Fruit fly (Drosophila melanogaster) whole organism: Measurements from ENCODE around the gene RunxA.
"Not testable (repeated sequence)": the region's sequence is repeated elsewhere in the genome, so short reads cannot be mapped to it uniquely, and the experiment has no call there.

ENCODE experiments used
- CG8478 ChIP-seq: fragments of >200 bp; optimal IDR thresholded peaks from 2 replicates; lab custom pipeline; 2018; ENCODE audit warnings: inconsistent platforms
- Dll ChIP-seq: fragments of >200 bp; optimal IDR thresholded peaks from 2 replicates; lab custom pipeline; 2017
- EcR ChIP-seq, 2 experiments: fragments of >200 bp; optimal IDR thresholded peaks; 2 replicates each; lab custom pipeline; 2017; ENCODE audit warnings: missing biosample characterization in 2 of 2, missing genetic modification characterization in 2 of 2, missing genetic modification reagents in 2 of 2
- pan ChIP-seq: fragments of >200 bp; optimal IDR thresholded peaks from 2 replicates; lab custom pipeline; 2017
- psq ChIP-seq: fragments of >200 bp; optimal IDR thresholded peaks from 2 replicates; lab custom pipeline; 2017
- usp ChIP-seq: fragments of >200 bp; optimal IDR thresholded peaks from 2 replicates; lab custom pipeline; 2017; ENCODE audit warnings: missing biosample characterization, missing genetic modification characterization, mixed read lengths

The RunxA gene

DNA sequence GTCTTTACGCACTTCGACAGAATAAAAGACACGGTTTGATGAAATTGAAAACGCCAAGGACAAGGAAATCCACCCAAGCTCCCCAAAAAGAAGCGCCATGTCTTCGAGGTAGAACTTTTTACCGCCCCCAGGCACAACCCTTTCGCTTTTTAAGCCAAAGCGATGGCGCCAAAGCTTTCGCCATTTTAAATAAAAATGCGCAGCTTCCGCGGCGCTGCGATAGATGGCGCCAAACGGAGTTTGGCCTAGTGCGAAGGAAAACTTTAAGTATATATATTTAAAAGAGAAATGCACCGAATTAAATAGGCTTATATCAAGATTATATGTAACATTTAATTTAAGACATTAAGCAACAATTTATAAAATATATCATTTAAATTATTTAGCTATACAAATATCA is 13.2 kb upstream of the RunxA start:
- TF ChIP-seq usp (GFP tag; lab: Kevin White, UChicago) = no peak
- no peak for TF ChIP-seq pan
- no peak for TF ChIP-seq EcR (GFP tag; optimal IDR thresholded peaks at IDR 0.05; lab: Kevin White, UChicago)
- TF ChIP-seq psq (lab: Kevin White, UChicago) = no peak
- TF ChIP-seq Dll = no peak
- no peak for TF ChIP-seq CG8478 (lab: Kevin White, UChicago)

DNA sequence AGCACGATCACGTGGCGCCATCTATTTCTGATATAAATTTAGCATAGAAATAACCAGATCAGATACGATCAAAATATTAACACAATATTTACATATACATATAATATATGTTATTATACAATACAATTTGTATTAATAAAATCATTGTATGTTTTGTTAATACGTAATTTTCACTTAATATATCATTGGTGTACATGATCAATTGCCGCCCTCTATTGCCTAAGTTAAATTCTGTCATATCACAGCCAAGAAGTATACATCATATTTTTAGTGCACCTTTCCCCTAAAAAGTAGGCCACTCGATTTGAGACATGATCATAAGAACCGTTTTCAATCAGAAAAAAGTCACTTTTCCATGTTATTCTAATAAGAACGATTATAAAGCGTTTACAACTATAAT is 8.5 kb upstream of the RunxA start:
- TF ChIP-seq Dll (no peak), CG8478 (lab: Kevin White, UChicago) (no peak)

DNA sequence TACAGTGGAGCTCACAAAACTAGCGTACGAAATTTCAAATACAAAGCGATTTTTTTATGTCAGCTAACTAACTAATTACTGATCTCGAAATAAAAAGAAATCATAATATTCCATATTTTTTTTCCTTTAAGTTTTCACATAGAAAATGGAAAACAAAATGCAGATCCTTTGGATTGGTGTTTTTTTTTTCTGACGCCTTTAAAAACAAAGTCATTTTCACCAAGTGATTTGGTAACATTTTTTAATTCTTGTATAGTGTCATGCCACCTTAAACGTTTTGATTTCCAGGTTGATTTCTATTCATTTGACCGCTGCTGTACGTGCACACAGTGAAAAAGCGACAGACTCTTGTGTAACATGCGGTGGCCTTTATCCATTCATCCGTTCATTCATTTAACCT is 7.6 kb upstream of the RunxA start:
- no peak for TF ChIP-seq CG8478 (lab: Kevin White, UChicago)
- TF ChIP-seq usp (GFP tag; lab: Kevin White, UChicago) = no peak
- TF ChIP-seq pan = no peak
- no peak for TF ChIP-seq psq (lab: Kevin White, UChicago)
- TF ChIP-seq Dll = no peak
- no peak for TF ChIP-seq EcR (GFP tag; optimal IDR thresholded peaks at IDR 0.05; lab: Kevin White, UChicago)

DNA sequence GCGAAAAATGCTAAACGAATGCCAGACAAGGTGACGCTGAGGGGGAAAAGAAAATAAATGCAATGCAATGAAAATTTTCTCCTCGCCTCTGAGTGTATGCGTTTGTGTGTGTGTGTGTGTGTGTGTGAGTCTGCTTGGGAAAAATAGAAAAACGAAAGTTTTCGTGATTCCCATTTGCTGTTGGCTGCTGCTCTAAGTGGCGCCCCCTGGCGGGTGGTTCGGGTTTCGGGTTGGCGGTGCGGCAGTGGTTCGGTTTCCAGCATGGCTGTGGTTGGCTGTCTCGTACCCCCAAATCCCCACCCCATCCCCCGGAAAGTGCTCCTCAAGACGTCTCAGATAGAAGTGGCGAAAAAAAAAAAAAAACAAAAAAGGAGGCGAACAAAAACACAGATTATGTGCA is 5.8 kb upstream of the RunxA start:
- TF ChIP-seq psq (lab: Kevin White, UChicago) (no peak), Dll (no peak), pan (no peak), usp (GFP tag; lab: Kevin White, UChicago) (no peak), EcR (GFP tag; optimal IDR thresholded peaks at IDR 0.05; lab: Kevin White, UChicago) (no peak), CG8478 (lab: Kevin White, UChicago) (no peak)

DNA sequence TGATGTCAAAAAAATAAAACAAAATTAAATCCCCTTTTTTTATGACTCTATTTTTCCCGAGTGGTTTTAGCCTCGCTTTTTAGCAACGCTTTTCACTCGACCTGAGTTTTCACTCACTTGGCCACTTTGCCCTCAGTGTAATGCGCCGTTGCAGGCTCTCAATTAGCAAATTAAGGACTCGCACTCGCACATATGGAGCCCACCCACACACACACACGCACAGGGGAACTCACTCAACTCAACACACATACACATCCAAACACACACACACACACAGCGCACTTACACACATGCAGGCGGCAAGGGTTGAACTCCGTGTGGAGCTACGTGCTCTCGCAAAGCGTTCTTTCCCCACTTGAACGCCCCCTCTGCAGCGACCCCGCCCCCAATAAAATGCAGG is 10.6 kb downstream of the RunxA start:
- TF ChIP-seq CG8478 (lab: Kevin White, UChicago) (no peak), usp (GFP tag; lab: Kevin White, UChicago) (no peak), psq (lab: Kevin White, UChicago) (no peak)

DNA sequence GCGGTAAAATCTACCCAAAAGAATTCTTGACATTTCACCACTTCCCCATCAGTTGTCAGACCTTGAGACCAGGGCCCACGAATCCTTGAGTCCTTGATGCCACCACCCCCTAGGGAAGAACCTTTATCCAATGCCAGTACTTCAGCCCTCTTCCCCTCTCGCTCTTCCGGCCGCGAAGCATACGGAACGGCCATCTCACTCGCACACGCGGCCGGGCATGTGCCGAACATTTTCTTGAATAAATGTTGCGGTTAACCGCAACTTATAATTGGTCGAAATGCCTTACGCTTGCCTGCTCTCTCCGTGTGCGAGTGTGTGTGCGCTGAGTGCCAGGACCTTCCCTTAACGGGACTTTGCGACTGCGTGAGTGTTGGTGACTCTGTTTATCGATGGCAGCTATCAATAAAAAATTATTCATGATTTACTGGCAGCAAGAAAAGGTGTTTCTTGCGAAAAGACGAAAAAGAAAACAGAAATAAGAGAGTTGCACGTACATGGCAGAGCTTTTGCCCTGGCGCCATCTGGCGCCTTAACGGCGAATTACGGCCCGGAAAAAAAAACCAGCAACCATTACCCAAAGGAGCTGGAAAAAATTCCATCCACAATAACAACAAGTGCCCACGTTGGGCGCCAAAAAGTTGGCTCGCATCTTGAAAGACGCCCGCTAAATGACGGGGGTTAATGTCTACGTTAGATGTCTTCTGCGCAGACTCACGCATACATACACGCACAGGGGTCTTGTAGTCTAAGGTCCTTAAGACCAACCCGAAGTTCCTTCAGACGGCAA is 40.6 kb downstream of the RunxA start:
- no peak for TF ChIP-seq usp (GFP tag; lab: Kevin White, UChicago)
- no peak for TF ChIP-seq psq (lab: Kevin White, UChicago)
- TF ChIP-seq pan = no peak
- TF ChIP-seq EcR (GFP tag; optimal IDR thresholded peaks at IDR 0.05; lab: Kevin White, UChicago) = no peak

DNA sequence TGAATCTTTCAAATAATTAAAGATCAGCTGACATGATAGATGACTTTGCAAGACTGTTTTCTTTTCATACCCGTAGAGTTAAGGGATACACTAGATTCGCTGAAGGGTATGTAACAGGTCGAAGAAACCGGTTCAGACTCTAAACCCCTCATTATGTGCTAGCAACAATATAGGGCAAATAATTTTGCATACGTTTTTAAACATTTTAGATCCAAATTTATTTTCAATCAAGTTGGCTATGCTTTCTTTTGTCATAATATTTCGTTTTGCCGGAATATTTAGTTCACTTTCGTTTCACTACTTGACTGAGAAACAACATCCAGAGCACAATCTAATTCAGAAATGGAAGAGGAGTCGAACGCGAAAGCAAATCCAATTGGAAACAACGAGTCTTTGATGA is 49.6 kb downstream of the RunxA start, which contains the start of gene CG42580:
Gene CG42580 (plus strand): TSS at position 301 of the 400 bp plus-strand sequence.
- not testable (repeated sequence) for TF ChIP-seq Dll; pan; EcR (GFP tag; optimal IDR thresholded peaks at IDR 0.05; lab: Kevin White, UChicago)

DNA sequence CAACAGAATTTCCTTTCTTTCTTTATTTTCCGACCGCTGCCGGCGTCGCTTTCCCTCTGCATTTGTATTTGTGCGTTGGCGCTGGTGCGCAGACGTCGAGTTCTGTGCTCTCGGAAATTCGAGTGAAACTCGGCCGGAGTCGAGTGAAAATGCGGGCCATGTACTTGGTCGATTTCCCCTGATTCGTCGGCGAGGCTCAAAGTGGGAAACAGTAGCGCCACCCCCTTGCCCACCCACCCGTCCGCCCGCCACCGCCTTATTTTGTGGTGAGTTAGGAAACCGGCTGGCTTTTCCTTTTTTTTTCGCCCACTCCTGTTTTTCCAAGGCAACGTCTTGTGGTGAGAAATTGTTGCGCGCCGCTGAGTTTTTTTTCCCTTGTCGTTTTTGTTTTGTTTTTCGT is 64.0 kb downstream of the RunxA start:
- no peak for TF ChIP-seq Dll
- TF ChIP-seq psq (lab: Kevin White, UChicago) = no peak
- TF ChIP-seq usp (GFP tag; lab: Kevin White, UChicago) = no peak
- TF ChIP-seq CG8478 (lab: Kevin White, UChicago) = no peak
- no peak for TF ChIP-seq EcR (GFP tag; optimal IDR thresholded peaks at IDR 0.05; lab: Kevin White, UChicago)
- no peak for TF ChIP-seq pan
